Worm (Caenorhabditis elegans): ENCODE results near the gene R12C12.6.

The R12C12.6 gene

DNA sequence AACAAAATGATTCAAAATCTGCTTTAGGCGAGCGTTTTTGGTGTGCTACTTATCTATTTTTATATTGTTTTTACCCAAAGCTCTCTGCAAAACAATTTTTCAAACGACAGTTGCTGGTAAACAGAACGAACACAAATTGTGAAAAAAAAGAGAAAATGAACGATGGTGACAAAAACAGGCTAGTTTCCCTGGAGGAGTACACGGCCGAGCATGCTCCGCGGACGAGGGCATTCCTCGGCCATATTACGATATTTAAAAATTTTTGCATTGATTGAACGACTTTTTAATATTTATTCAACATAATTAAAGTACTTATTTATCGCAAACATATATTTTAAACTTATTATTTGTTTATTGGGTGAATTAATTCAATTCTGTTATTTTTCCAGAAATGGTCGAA lies 49.8 kb upstream of the R12C12.6 start, which contains the start of the genes tpp-2 and rbbp-5:
Gene tpp-2 (minus strand): TSS at position 157 of the 400 bp plus-strand sequence.
Gene rbbp-5 (plus strand): TSS at position 390 of the 400 bp plus-strand sequence.
- TF ChIP-seq nhr-76 (tag; optimal IDR thresholded peaks at IDR 0.05): no peak
- TF ChIP-seq nhr-12 (tag; optimal IDR thresholded peaks at IDR 0.05): no peak
- TF ChIP-seq elt-2 (tag; optimal IDR thresholded peaks at IDR 0.05): peak; percentile 37
- peak; percentile 5 for TF ChIP-seq lsy-12 (tag; optimal IDR thresholded peaks at IDR 0.05)
- TF ChIP-seq skn-1 (tag; optimal IDR thresholded peaks at IDR 0.05): peak; percentile 44
- TF ChIP-seq nhr-25 (tag; optimal IDR thresholded peaks at IDR 0.05): peak; percentile 0
- TF ChIP-seq fkh-2 (tag; optimal IDR thresholded peaks at IDR 0.05): no peak
- TF ChIP-seq unc-62 (GFP tag; optimal IDR thresholded peaks at IDR 0.05): no peak
- TF ChIP-seq nhr-11 (tag; optimal IDR thresholded peaks at IDR 0.05): no peak
- no peak for TF ChIP-seq ceh-9 (tag; optimal IDR thresholded peaks at IDR 0.05)
- peak; percentile 69 for TF ChIP-seq lin-15B (tag; optimal IDR thresholded peaks at IDR 0.05)
- TF ChIP-seq nhr-43 (tag; optimal IDR thresholded peaks at IDR 0.05; ENCODE audit: poor library complexity, severe bottlenecking): peak; percentile 65
- TF ChIP-seq snpc-4 (tag; optimal IDR thresholded peaks at IDR 0.05): peak; percentile 61
- TF ChIP-seq pqm-1 (tag; optimal IDR thresholded peaks at IDR 0.05): peak; percentile 20
- TF ChIP-seq egl-5 (tag; optimal IDR thresholded peaks at IDR 0.05): peak; percentile 25

DNA sequence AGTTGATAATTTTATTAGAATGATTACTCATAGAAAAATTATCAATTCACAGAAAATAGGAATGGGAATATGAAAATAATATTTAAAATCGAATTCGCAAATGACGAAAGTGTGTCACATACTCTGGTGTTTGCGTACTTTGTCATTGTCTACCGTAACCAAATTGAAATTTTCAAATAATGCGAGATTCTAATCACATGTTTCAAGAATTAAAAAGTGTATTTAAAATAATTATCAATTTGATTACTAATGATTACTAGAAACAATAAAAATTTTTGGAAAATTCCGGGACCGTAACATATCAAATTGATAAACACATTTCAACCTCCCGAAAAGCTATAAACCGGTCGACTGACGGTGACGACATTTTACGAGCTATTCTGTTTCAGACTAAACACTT lies 43.7 kb upstream of the R12C12.6 start, which contains the start of the genes fbf-2 and nspg-3:
Gene fbf-2 (minus strand): TSS at position 101 of the 400 bp plus-strand sequence.
Gene nspg-3 (plus strand): TSS at position 388 of the 400 bp plus-strand sequence.
- TF ChIP-seq elt-2 (tag; optimal IDR thresholded peaks at IDR 0.05) (peak; percentile 35), ztf-11 (tag; optimal IDR thresholded peaks at IDR 0.05) (no peak)

DNA sequence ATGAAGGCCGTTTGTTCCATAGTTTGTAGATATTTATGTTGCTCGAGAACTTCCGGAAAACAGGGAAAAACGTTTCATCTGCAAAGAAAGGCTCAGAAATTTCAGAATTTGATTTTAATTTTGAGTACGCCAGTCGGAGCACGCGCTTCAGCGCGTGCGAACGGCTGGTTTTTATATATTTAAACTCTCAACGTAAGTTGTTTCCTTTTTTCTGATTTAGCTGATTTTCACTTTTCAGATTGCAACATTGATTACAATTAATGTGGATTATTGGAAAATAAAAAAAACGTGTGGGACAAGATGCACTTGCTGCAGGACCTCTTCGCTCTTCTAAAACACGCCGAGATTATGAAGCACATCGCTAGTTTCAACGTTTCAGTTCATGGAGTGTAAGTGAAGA lies 35.0 kb upstream of the R12C12.6 start, which contains the start of gene F21H12.3:
Gene F21H12.3 (plus strand): TSS at position 301 of the 400 bp plus-strand sequence.
- no peak for TF ChIP-seq nhr-28 (tag; optimal IDR thresholded peaks at IDR 0.05)
- no peak for TF ChIP-seq hmg-11 (tag; optimal IDR thresholded peaks at IDR 0.05)
- TF ChIP-seq eor-1 (tag; optimal IDR thresholded peaks at IDR 0.05): no peak
- no peak for TF ChIP-seq mml-1 (tag; optimal IDR thresholded peaks at IDR 0.05)
- TF ChIP-seq nhr-67 (tag; optimal IDR thresholded peaks at IDR 0.05): no peak
- TF ChIP-seq unc-62 (GFP tag; optimal IDR thresholded peaks at IDR 0.05): no peak
- no peak for TF ChIP-seq aly-2 (tag; optimal IDR thresholded peaks at IDR 0.05)
- no peak for TF ChIP-seq nhr-237 (tag; optimal IDR thresholded peaks at IDR 0.05)
- TF ChIP-seq elt-1 (tag; optimal IDR thresholded peaks at IDR 0.05): no peak
- no peak for TF ChIP-seq elt-3 (tag; optimal IDR thresholded peaks at IDR 0.05)
- TF ChIP-seq zag-1 (tag; optimal IDR thresholded peaks at IDR 0.05): no peak
- no peak for TF ChIP-seq ceh-9 (tag; optimal IDR thresholded peaks at IDR 0.05)
- TF ChIP-seq skn-1 (tag; optimal IDR thresholded peaks at IDR 0.05): no peak
- TF ChIP-seq ceh-16 (tag; optimal IDR thresholded peaks at IDR 0.05): no peak

DNA sequence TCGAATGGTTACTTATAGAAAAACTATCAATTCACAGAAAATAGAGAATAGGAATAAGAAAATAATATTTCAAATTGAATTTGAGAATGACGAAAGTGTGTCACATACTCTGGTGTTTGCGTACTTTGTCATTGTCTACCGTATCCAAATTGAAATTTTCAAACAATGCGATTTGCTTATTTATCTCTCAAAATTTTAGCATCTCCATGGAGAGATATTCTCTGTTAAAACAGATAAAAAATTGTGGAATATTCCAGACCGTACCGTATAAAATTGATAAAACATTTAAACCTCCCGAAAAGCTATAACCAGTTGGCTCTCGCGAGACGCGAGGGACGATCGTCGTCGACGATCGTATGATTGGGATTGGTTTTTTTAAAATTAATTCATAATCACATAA lies 33.1 kb upstream of the R12C12.6 start, which contains the start of gene fbf-1:
Gene fbf-1 (minus strand): TSS at position 101 of the 400 bp plus-strand sequence.
- TF ChIP-seq elt-2 (tag; optimal IDR thresholded peaks at IDR 0.05) (no peak), nhr-67 (tag; optimal IDR thresholded peaks at IDR 0.05) (no peak), zag-1 (tag; optimal IDR thresholded peaks at IDR 0.05) (no peak), ceh-16 (tag; optimal IDR thresholded peaks at IDR 0.05) (no peak), tbx-2 (tag; optimal IDR thresholded peaks at IDR 0.05) (no peak), lin-15B (tag; optimal IDR thresholded peaks at IDR 0.05) (no peak), ama-1 (optimal IDR thresholded peaks at IDR 0.05) (no peak), mdl-1 (tag; optimal IDR thresholded peaks at IDR 0.05) (no peak), nhr-23 (tag; optimal IDR thresholded peaks at IDR 0.05) (no peak), egl-5 (tag; optimal IDR thresholded peaks at IDR 0.05) (no peak), nhr-76 (tag; optimal IDR thresholded peaks at IDR 0.05) (no peak), jun-1 (tag; optimal IDR thresholded peaks at IDR 0.05) (no peak), nhr-25 (tag; optimal IDR thresholded peaks at IDR 0.05) (no peak), ceh-9 (tag; optimal IDR thresholded peaks at IDR 0.05) (no peak), unc-39 (tag; optimal IDR thresholded peaks at IDR 0.05) (no peak), pha-4 (tag; optimal IDR thresholded peaks at IDR 0.05) (no peak)

DNA sequence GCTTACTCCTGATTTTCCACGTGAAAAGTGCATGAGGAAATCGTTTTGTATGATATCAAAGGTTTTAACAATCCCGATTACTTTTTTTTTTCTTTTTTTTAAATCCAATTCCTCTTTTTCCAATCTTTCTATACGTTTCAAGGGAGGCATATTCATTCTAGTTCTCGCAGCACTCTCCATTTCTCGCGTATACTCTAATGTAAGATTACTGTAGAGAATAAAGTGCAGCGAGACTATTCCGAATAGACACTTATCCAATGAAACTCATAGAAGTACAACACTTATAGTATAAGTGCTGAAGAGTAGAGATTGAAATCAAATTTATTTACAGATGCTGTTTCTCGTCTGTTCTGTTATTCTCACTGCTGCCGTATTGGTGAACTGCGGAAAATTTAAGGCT lies 29.9 kb upstream of the R12C12.6 start, which contains the start of gene H12I13.6:
Gene H12I13.6 (plus strand): TSS at position 301 of the 400 bp plus-strand sequence.
- TF ChIP-seq elt-2 (tag; optimal IDR thresholded peaks at IDR 0.05) (no peak), jun-1 (tag; optimal IDR thresholded peaks at IDR 0.05) (no peak), egl-27 (tag; optimal IDR thresholded peaks at IDR 0.05) (no peak), ztf-11 (tag; optimal IDR thresholded peaks at IDR 0.05) (no peak), nhr-12 (tag; optimal IDR thresholded peaks at IDR 0.05) (no peak), elt-3 (tag; optimal IDR thresholded peaks at IDR 0.05) (no peak), nhr-67 (tag; optimal IDR thresholded peaks at IDR 0.05) (no peak), egl-5 (tag; optimal IDR thresholded peaks at IDR 0.05) (no peak), nhr-43 (tag; optimal IDR thresholded peaks at IDR 0.05; ENCODE audit: poor library complexity, severe bottlenecking) (no peak), fkh-2 (tag; optimal IDR thresholded peaks at IDR 0.05) (no peak), fkh-10 (GFP tag; optimal IDR thresholded peaks at IDR 0.05) (no peak), mdl-1 (tag; optimal IDR thresholded peaks at IDR 0.05) (no peak), hmg-11 (tag; optimal IDR thresholded peaks at IDR 0.05) (no peak), zag-1 (tag; optimal IDR thresholded peaks at IDR 0.05) (no peak), snpc-4 (tag; optimal IDR thresholded peaks at IDR 0.05) (no peak), aly-2 (tag; optimal IDR thresholded peaks at IDR 0.05) (no peak), ZK546.5 (tag; optimal IDR thresholded peaks at IDR 0.05) (no peak)
